Worm (Caenorhabditis elegans): ENCODE measurements around the gene ZK970.8.
"Not testable (repeated sequence)": the region's sequence is repeated elsewhere in the genome, so short reads cannot be mapped to it uniquely, and the experiment has no call there.

Gene ZK970.8

ce11 chrII:10302141-10302574 is 7.3 kb upstream of the ZK970.8 start:
- TF ChIP-seq pha-4 (GFP tag; IDR thresholded peaks at IDR 0.05) = peak; percentile 72
- not testable (repeated sequence) for TF ChIP-seq pha-4 (tag; optimal IDR thresholded peaks at IDR 0.05); daf-16 (GFP tag; optimal IDR thresholded peaks at IDR 0.05)
- TF ChIP-seq unc-130 (GFP tag; optimal IDR thresholded peaks at IDR 0.05) = peak; percentile 16
- peak; percentile 26 for TF ChIP-seq nhr-102 (tag; optimal IDR thresholded peaks at IDR 0.05)
- TF ChIP-seq hmg-1.1 (GFP tag; IDR thresholded peaks at IDR 0.05) = peak; percentile 49; the same call in 1 of the 2 replicates
- TF ChIP-seq aha-1 (tag) = peak; percentile 92
- TF ChIP-seq dmd-6 (GFP tag; IDR thresholded peaks at IDR 0.05) = peak; percentile 30
- peak; percentile 17 for TF ChIP-seq mes-2 (tag; optimal IDR thresholded peaks at IDR 0.05; ENCODE audit: poor library complexity, severe bottlenecking)
- 0 out of 2 replicates have a peak, but pooled peaks have one; percentile 2 for TF ChIP-seq Y105C5A.15 (GFP tag; IDR thresholded peaks at IDR 0.05)
- peak; percentile 43 for TF ChIP-seq daf-16 (tag; optimal IDR thresholded peaks at IDR 0.05)
- 0 out of 4 replicates have a peak, but pooled peaks of 1 of the 2 experiments have one; percentile 17 for TF ChIP-seq madf-5 (GFP tag; IDR thresholded peaks at IDR 0.05)
- TF ChIP-seq rbr-2 (tag; optimal IDR thresholded peaks at IDR 0.05) = peak; percentile 37
- TF ChIP-seq T26A8.4 (GFP tag; IDR thresholded peaks at IDR 0.05) = peak; percentile 73
- TF ChIP-seq php-3 (GFP tag; IDR thresholded peaks at IDR 0.05) = 0 out of 2 replicates have a peak, but pooled peaks have one; percentile 32
- peak; percentile 67; the same call in 1 of the 2 replicates for TF ChIP-seq F26F4.8 (GFP tag; conservative IDR thresholded peaks at IDR 0.05)
- TF ChIP-seq set-16 (GFP tag; IDR thresholded peaks at IDR 0.05) = peak; percentile 58; the same call in 1 of the 2 replicates
- 0 out of 2 replicates have a peak, but pooled peaks have one; percentile 28 for TF ChIP-seq Y48G9A.11 (GFP tag; IDR thresholded peaks at IDR 0.05)
- peak; percentile 74 for TF ChIP-seq lin-38 (GFP tag; IDR thresholded peaks at IDR 0.05)
- TF ChIP-seq vab-7 (GFP tag; IDR thresholded peaks at IDR 0.05) = peak; percentile 21; the same call in 1 of the 2 replicates
- TF ChIP-seq snpc-1.2 (GFP tag; IDR thresholded peaks at IDR 0.05) = 0 out of 2 replicates have a peak, but pooled peaks have one; percentile 68
- TF ChIP-seq spr-1 (tag; optimal IDR thresholded peaks at IDR 0.05) = peak; percentile 48
- TF ChIP-seq lim-7 (GFP tag; IDR thresholded peaks at IDR 0.05) = 0 out of 2 replicates have a peak, but pooled peaks have one; percentile 49
- TF ChIP-seq egl-43 (GFP tag; IDR thresholded peaks at IDR 0.05) = peak; percentile 78
- TF ChIP-seq lin-1 (GFP tag; IDR thresholded peaks at IDR 0.05) = 0 out of 2 replicates have a peak, but pooled peaks have one; percentile 18

ce11 chrII:10302646-10303045 is 6.8 kb upstream of the ZK970.8 start, which contains the start of gene clpp-1:
Gene clpp-1 (minus strand): TSS chrII:10302842.
- TF ChIP-seq T26A8.4 (GFP tag; IDR thresholded peaks at IDR 0.05) (no peak), dmd-6 (GFP tag; IDR thresholded peaks at IDR 0.05) (no peak), daf-19 (GFP tag; conservative IDR thresholded peaks at IDR 0.05) (no peak), Y75B8A.6 (GFP tag; IDR thresholded peaks at IDR 0.05) (0 out of 2 replicates have a peak, but pooled peaks have one; percentile 52), nhr-28 (tag; optimal IDR thresholded peaks at IDR 0.05) (no peak), nhr-76 (tag; optimal IDR thresholded peaks at IDR 0.05) (no peak), ZK546.5 (tag; optimal IDR thresholded peaks at IDR 0.05) (no peak), tag-97 (GFP tag; IDR thresholded peaks at IDR 0.05) (no peak), nhr-111 (GFP tag; optimal IDR thresholded peaks at IDR 0.05) (no peak), ceh-20 (GFP tag; IDR thresholded peaks at IDR 0.05) (no peak), nhr-48 (tag; optimal IDR thresholded peaks at IDR 0.05) (no peak), ZK337.2 (GFP tag; IDR thresholded peaks at IDR 0.05) (no peak), hlh-11 (tag; optimal IDR thresholded peaks at IDR 0.05) (peak; percentile 20), nhr-25 (tag; optimal IDR thresholded peaks at IDR 0.05; ENCODE audit: borderline replicate concordance, insufficient read depth) (no peak), nhr-41 (GFP tag; IDR thresholded peaks at IDR 0.05) (no peak), spr-1 (tag; optimal IDR thresholded peaks at IDR 0.05) (no peak), Y48G9A.11 (GFP tag; IDR thresholded peaks at IDR 0.05) (no peak), daf-16 (GFP tag; optimal IDR thresholded peaks at IDR 0.05) (no peak), daf-16 (tag; optimal IDR thresholded peaks at IDR 0.05) (no peak), madf-5 (GFP tag; IDR thresholded peaks at IDR 0.05) (no peak), dpl-1 (GFP tag; optimal IDR thresholded peaks at IDR 0.05) (peak; percentile 17), ctbp-1 (GFP tag; IDR thresholded peaks at IDR 0.05) (0 out of 2 replicates have a peak, but pooled peaks have one; percentile 6), jun-1 (tag; optimal IDR thresholded peaks at IDR 0.05) (no peak), D1046.2 (GFP tag; IDR thresholded peaks at IDR 0.05) (no peak), aha-1 (tag) (no peak), gei-8 (GFP tag; optimal IDR thresholded peaks at IDR 0.05) (no peak), nhr-102 (tag; optimal IDR thresholded peaks at IDR 0.05) (no peak), Y5F2A.4 (GFP tag; optimal IDR thresholded peaks at IDR 0.05) (no peak), Y105C5A.15 (GFP tag; IDR thresholded peaks at IDR 0.05) (no peak), daf-8 (GFP tag; IDR thresholded peaks at IDR 0.05) (no peak), nhr-11 (tag; optimal IDR thresholded peaks at IDR 0.05) (no peak), php-3 (GFP tag; IDR thresholded peaks at IDR 0.05) (no peak), cey-2 (tag; optimal IDR thresholded peaks at IDR 0.05; ENCODE audit: borderline replicate concordance, insufficient read depth) (no peak), F44E2.7 (GFP tag; IDR thresholded peaks at IDR 0.05) (no peak)

Measured in whole organism, L4 larva.